Fruit fly (Drosophila melanogaster) whole organism, prepupa: ENCODE measurements around the gene CG33339.

Experiments used
- CG11294 ChIP-seq: fragments of 200-800 bp; sonication (Bioruptor generic); IDR thresholded peaks from 2 replicates; pipeline ENCODE4 v1.3.6; 2022; ENCODE audit warnings: missing biosample characterization, missing genetic modification characterization
- CG11762 ChIP-seq: fragments of 200-800 bp; sonication (Bioruptor generic); optimal IDR thresholded peaks from 3 replicates; lab custom pipeline; 2016; ENCODE audit warnings: missing biosample characterization, missing genetic modification characterization; ENCODE audit not compliant: insufficient read depth
- CG16779 ChIP-seq: fragments of 200-800 bp; sonication (Bioruptor generic); optimal IDR thresholded peaks from 3 replicates; lab custom pipeline; 2017; ENCODE audit warnings: missing biosample characterization, mild to moderate bottlenecking, missing genetic modification characterization
- CG31627 ChIP-seq: fragments of 200-800 bp; sonication (Bioruptor generic); optimal IDR thresholded peaks from 3 replicates; lab custom pipeline; 2016; ENCODE audit warnings: missing biosample characterization, missing genetic modification characterization
- CG34406 ChIP-seq: fragments of 200-800 bp; sonication (Bioruptor generic); optimal IDR thresholded peaks from 3 replicates; lab custom pipeline; 2016; ENCODE audit warnings: missing biosample characterization, missing genetic modification characterization
- CG4318 ChIP-seq: fragments of 200-800 bp; sonication (Bioruptor generic); optimal IDR thresholded peaks from 3 replicates; lab custom pipeline; 2017; ENCODE audit warnings: missing biosample characterization, mild to moderate bottlenecking, missing genetic modification characterization
- CG6163 ChIP-seq: fragments of 200-800 bp; sonication (Bioruptor generic); IDR thresholded peaks from 3 replicates; pipeline ENCODE4 v1.3.6; 2022; ENCODE audit warnings: missing biosample characterization, missing genetic modification characterization
- CG6808 ChIP-seq: fragments of 200-800 bp; sonication (Bioruptor generic); optimal IDR thresholded peaks from 3 replicates; lab custom pipeline; 2017; ENCODE audit warnings: missing biosample characterization, missing genetic modification characterization, mild to moderate bottlenecking, moderate library complexity, missing genetic modification reagents
- CG6854 ChIP-seq: fragments of 200-800 bp; sonication (Bioruptor generic); optimal IDR thresholded peaks from 2 replicates; lab custom pipeline; 2017; ENCODE audit warnings: missing biosample characterization, mild to moderate bottlenecking, missing genetic modification characterization
- CG7368 ChIP-seq: fragments of 200-800 bp; sonication (Bioruptor generic); optimal IDR thresholded peaks from 3 replicates; lab custom pipeline; 2016; ENCODE audit warnings: missing biosample characterization, missing genetic modification characterization
- CG8319 ChIP-seq: fragments of 200-800 bp; sonication (Bioruptor generic); optimal IDR thresholded peaks from 3 replicates; lab custom pipeline; 2016; ENCODE audit warnings: missing biosample characterization, missing genetic modification characterization
- CG8632 ChIP-seq: fragments of 200-800 bp; sonication (Bioruptor generic); optimal IDR thresholded peaks from 3 replicates; lab custom pipeline; 2016; ENCODE audit warnings: missing biosample characterization, missing genetic modification characterization
- Eip75B ChIP-seq: fragments of 200-800 bp; sonication (Bioruptor generic); optimal IDR thresholded peaks from 3 replicates; lab custom pipeline; 2016; ENCODE audit warnings: missing biosample characterization, missing genetic modification characterization
- Eip78C ChIP-seq: fragments of 200-800 bp; sonication (Bioruptor generic); peaks from one replicate; lab custom pipeline; 2016; ENCODE audit warnings: missing biosample characterization, missing genetic modification characterization
- Eip93F ChIP-seq: fragments of 200-800 bp; sonication (Bioruptor generic); optimal IDR thresholded peaks from 2 replicates; lab custom pipeline; 2016; ENCODE audit warnings: missing biosample characterization, mild to moderate bottlenecking, missing genetic modification characterization
- Ets96B ChIP-seq: fragments of 200-800 bp; optimal IDR thresholded peaks from 2 replicates; lab custom pipeline; 2019; ENCODE audit warnings: missing biosample characterization, mild to moderate bottlenecking, missing genetic modification characterization, moderate library complexity
- Gug ChIP-seq: fragments of 200-800 bp; sonication (Bioruptor generic); IDR thresholded peaks from 2 replicates; pipeline ENCODE4 v1.3.6; 2022; ENCODE audit warnings: missing biosample characterization, missing genetic modification characterization
- Hr38 ChIP-seq: sonication (Bioruptor generic); optimal IDR thresholded peaks from 2 replicates; lab custom pipeline; 2016; ENCODE audit warnings: missing biosample characterization, missing genetic modification characterization
- Hr39 ChIP-seq: fragments of 200-800 bp; sonication (Bioruptor generic); optimal IDR thresholded peaks from 2 replicates; lab custom pipeline; 2016; ENCODE audit warnings: missing biosample characterization, missing genetic modification characterization
- OdsH ChIP-seq: fragments of 200-800 bp; sonication (Bioruptor generic); optimal IDR thresholded peaks from 3 replicates; lab custom pipeline; 2016; ENCODE audit warnings: missing biosample characterization, missing genetic modification characterization
- Sox102F ChIP-seq: fragments of 200-800 bp; sonication (Bioruptor generic); optimal IDR thresholded peaks from 2 replicates; lab custom pipeline; 2016; ENCODE audit warnings: missing biosample characterization, mild to moderate bottlenecking, missing genetic modification characterization
- Sox14 ChIP-seq: fragments of 200-800 bp; sonication (Bioruptor generic); optimal IDR thresholded peaks from 3 replicates; lab custom pipeline; 2016; ENCODE audit warnings: missing biosample characterization, missing genetic modification characterization
- achi ChIP-seq: fragments of 200-800 bp; sonication (Bioruptor generic); optimal IDR thresholded peaks from 3 replicates; lab custom pipeline; 2016; ENCODE audit warnings: missing biosample characterization, missing genetic modification characterization
- acj6 ChIP-seq: fragments of 200-800 bp; sonication (Bioruptor generic); optimal IDR thresholded peaks from 3 replicates; lab custom pipeline; 2016; ENCODE audit warnings: missing biosample characterization, missing genetic modification characterization
- cyc ChIP-seq: fragments of 200-800 bp; sonication (Bioruptor generic); optimal IDR thresholded peaks from 3 replicates; lab custom pipeline; 2016; ENCODE audit warnings: missing biosample characterization, missing genetic modification characterization
- dac ChIP-seq: fragments of 200-800 bp; sonication (Bioruptor generic); optimal IDR thresholded peaks from 2 replicates; lab custom pipeline; 2017; ENCODE audit warnings: missing biosample characterization, mild to moderate bottlenecking, missing genetic modification characterization
- esn ChIP-seq: fragments of 200-800 bp; sonication (Bioruptor generic); optimal IDR thresholded peaks from 2 replicates; lab custom pipeline; 2016; ENCODE audit warnings: missing biosample characterization, mild to moderate bottlenecking, missing genetic modification characterization, moderate library complexity
- fd59A ChIP-seq: fragments of 200-800 bp; sonication (Bioruptor generic); optimal IDR thresholded peaks from 2 replicates; lab custom pipeline; 2017; ENCODE audit warnings: missing biosample characterization, mild to moderate bottlenecking, missing genetic modification characterization, missing genetic modification reagents
- fd85E ChIP-seq: fragments of 200-800 bp; sonication (Bioruptor generic); optimal IDR thresholded peaks from 3 replicates; lab custom pipeline; 2016; ENCODE audit warnings: missing biosample characterization, missing genetic modification characterization
- net ChIP-seq: fragments of 200-800 bp; sonication (Bioruptor generic); optimal IDR thresholded peaks from 3 replicates; lab custom pipeline; 2016; ENCODE audit warnings: missing biosample characterization, missing genetic modification characterization
- salr ChIP-seq, 2 experiments: fragments of 200-800 bp; sonication (Bioruptor generic); optimal IDR thresholded peaks; 3 replicates each; lab custom pipeline; 2016 to 2018; ENCODE audit warnings: missing biosample characterization in 2 of 2, missing genetic modification characterization in 2 of 2, mild to moderate bottlenecking in 1 of 2
- ss ChIP-seq, 2 experiments: fragments of 200-800 bp; sonication (Bioruptor generic); optimal IDR thresholded peaks; 2 replicates in 1 of 2; 3 replicates in 1 of 2; lab custom pipeline; 2017 to 2018; ENCODE audit warnings: mild to moderate bottlenecking in 2 of 2, missing biosample characterization in 2 of 2, missing genetic modification characterization in 2 of 2, moderate library complexity in 1 of 2
- svp ChIP-seq: fragments of 200-800 bp; sonication (Bioruptor generic); peaks from one replicate; lab custom pipeline; 2016; ENCODE audit warnings: missing biosample characterization, missing genetic modification characterization
- topi ChIP-seq: fragments of 200-800 bp; sonication (Bioruptor generic); optimal IDR thresholded peaks from 3 replicates; lab custom pipeline; 2016; ENCODE audit warnings: missing biosample characterization, missing genetic modification characterization
- vri ChIP-seq: fragments of 200-800 bp; sonication (Bioruptor generic); optimal IDR thresholded peaks from 3 replicates; lab custom pipeline; 2016; ENCODE audit warnings: missing biosample characterization, mild to moderate bottlenecking, missing genetic modification characterization

Gene CG33339

DNA sequence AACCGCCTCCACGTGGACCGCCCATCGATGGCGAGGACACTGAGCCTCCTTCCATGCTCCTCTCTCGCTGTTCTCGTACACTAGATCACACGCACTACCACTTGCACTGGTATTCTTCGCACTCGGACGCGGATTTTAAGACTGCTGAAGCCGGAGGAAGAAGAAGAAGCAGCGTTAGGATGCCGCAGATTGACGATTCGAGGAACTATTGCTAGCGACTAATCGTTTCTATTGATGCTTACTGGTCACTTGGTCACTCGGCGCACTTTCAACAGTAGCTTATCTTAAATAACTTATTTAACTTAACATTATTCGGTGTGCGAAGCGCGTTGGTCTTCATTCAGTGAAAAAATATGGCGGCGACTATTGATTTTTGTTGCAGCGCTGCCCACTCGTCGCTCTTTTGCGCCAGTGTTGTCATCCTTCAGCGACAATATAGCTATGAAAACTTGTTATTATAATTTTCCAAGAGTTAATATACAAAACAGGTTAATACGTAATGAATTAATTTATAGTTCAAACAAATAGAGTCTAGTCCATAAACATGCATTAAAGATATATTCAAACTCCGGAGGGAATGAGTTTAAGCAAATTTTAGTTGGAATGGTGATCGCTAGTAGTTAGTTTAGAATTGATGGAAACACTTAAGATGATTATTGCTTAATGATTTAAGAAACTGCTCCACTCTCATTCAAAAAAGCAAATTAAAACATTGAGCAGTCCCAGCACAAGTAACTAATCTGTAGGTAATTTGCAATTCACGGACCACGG lies 13.0 kb upstream of the CG33339 start, which contains the start of the genes CG5746 and CG6454 (continued):
- TF ChIP-seq CG7368 (GFP tag; lab: Kevin White, UChicago) (no peak), Hr39 (GFP tag; lab: Kevin White, UChicago) (no peak), Hr38 (GFP tag; lab: Kevin White, UChicago) (no peak), achi (GFP tag; lab: Kevin White, UChicago) (no peak), OdsH (GFP tag; lab: Kevin White, UChicago) (no peak), Gug (0 out of 2 replicates have a peak, but pooled peaks have one; percentile 9), CG8319 (GFP tag; lab: Kevin White, UChicago) (no peak), fd59A (GFP tag; lab: Kevin White, UChicago) (no peak), ss (GFP tag; optimal IDR thresholded peaks at IDR 0.05; lab: Kevin White, UChicago) (no peak), Eip75B (no peak), CG6163 (no peak), topi (GFP tag; lab: Kevin White, UChicago) (no peak), Ets96B (tag; lab: Kevin White, UChicago) (no peak), salr (GFP tag; optimal IDR thresholded peaks at IDR 0.05; lab: Kevin White, UChicago) (no peak), net (GFP tag; lab: Kevin White, UChicago) (no peak), dac (GFP tag; lab: Kevin White, UChicago) (no peak), Sox14 (no peak), fd85E (GFP tag; lab: Kevin White, UChicago) (no peak), CG11762 (GFP tag; lab: Kevin White, UChicago) (no peak)

DNA sequence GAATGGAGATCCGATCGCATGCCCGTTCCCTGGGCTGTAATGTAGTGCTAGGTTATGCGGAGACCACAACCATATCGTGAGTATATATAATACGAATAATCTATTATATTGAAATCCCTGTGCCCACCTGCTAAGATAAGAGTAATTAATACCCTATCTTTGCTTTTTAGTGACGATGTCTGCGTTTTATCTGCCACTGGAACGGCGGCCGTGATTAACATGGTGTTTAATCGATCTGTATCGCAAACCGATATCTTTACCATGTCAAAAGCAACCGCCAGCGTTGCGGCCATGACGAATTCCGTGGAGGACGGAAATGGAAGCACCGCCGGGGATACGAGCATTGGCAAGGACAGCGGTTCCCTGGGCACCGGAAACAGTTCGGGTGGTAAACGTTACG lies 8.2 kb upstream of the CG33339 start:
- TF ChIP-seq CG11294 (no peak), CG8632 (GFP tag; lab: Kevin White, UChicago) (no peak), CG6808 (GFP tag; lab: Kevin White, UChicago) (no peak), Eip93F (no peak), Sox102F (no peak), CG34406 (GFP tag; lab: Kevin White, UChicago) (no peak), CG6163 (no peak)

dm6 chr3R:24357698-24358097 lies 3.9 kb upstream of the CG33339 start, which contains the start of gene Golgin84:
Golgin84 (minus strand) TSS chr3R:24357938.
- TF ChIP-seq topi (GFP tag; lab: Kevin White, UChicago) (no peak), esn (GFP tag; lab: Kevin White, UChicago) (no peak), svp (GFP tag; lab: Kevin White, UChicago) (no peak), cyc (no peak), CG8632 (GFP tag; lab: Kevin White, UChicago) (no peak), net (GFP tag; lab: Kevin White, UChicago) (no peak), CG6808 (GFP tag; lab: Kevin White, UChicago) (no peak), Ets96B (tag; lab: Kevin White, UChicago) (no peak), CG31627 (GFP tag; lab: Kevin White, UChicago) (no peak), CG4318 (GFP tag; lab: Kevin White, UChicago) (no peak), Eip78C (GFP tag; lab: Kevin White, UChicago) (no peak), acj6 (no peak), CG6854 (GFP tag; lab: Kevin White, UChicago) (no peak), Gug (no peak), vri (GFP tag; lab: Kevin White, UChicago) (no peak), dac (GFP tag; lab: Kevin White, UChicago) (no peak), Eip75B (no peak), CG16779 (tag; lab: Kevin White, UChicago) (no peak)

DNA sequence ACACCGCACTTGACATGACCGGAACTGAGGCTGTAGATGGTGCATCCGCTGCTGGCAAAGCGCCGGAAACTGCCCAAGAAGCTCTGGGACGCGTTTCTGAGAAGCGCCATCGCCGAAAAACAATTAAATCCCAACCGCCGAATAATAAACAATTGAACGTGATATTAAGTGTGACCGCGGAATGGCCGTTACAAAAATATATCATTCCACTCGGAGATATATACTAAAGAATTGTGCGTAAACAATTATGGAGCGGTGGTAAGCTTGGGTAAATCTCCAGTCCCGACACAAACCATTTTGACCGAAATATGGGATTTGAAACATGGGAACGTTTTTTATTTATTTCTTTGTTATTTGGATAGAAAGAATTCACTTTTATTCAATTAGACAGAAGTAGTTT lies 1.7 kb upstream of the CG33339 start, which contains the start of gene CG18528:
Gene CG18528, minus strand, starts transcription at position 188 of the 400 bp plus-strand sequence.
- TF ChIP-seq Sox14 (peak; percentile 97), CG6163 (no peak)
